Worm (Caenorhabditis elegans) whole organism, young adult: ENCODE measurements around the gene T21B4.3.

Experiments used
- ama-1 ChIP-seq, 3 experiments: fragments of 150-350 bp in 1 of 3; sonication (generic microtip) in 2 of 3; optimal IDR thresholded peaks; 2 replicates each; lab custom pipeline; 2014 to 2018; ENCODE audit warnings: missing biosample characterization in 2 of 3, missing genetic modification characterization in 2 of 3, missing genetic modification reagents in 2 of 3
- ccch-3 ChIP-seq: fragments of 200-800 bp; sonication (Bioruptor generic); optimal IDR thresholded peaks from 2 replicates; lab custom pipeline; 2018; ENCODE audit warnings: mild to moderate bottlenecking, missing genetic modification characterization, missing compliant biosample characterization
- snpc-3.4 ChIP-seq: sonication (generic microtip); optimal IDR thresholded peaks from 2 replicates; lab custom pipeline; 2017; ENCODE audit warnings: missing genetic modification characterization, mild to moderate bottlenecking, missing compliant biosample characterization, antibody characterized with exemption, moderate library complexity, missing genotype, missing genetic modification reagents
- unc-130 ChIP-seq: sonication (generic microtip); optimal IDR thresholded peaks from 2 replicates; lab custom pipeline; 2016; ENCODE audit warnings: missing genetic modification reagents, missing genetic modification characterization, missing compliant biosample characterization

DNA sequence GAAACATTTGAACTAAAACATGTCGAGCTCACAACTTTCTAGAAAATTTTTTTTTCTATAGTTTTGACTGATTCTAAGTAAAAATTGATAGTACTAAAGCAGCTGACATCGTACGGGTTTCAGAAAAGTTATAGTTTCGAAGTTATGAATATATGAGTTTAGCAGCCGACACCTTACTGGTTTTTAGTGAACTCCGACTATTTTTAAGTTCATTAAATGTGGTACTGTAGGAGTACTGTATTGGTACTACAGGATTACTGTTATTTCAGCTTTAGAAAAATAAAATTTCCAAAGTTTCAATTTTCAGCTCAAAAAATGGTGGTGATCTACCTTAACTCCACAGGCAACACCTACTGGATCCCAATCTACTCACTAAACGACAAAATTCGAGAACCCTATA, 31.3 kb downstream of the T21B4.3 start, which contains the start of gene sre-37:
- TF ChIP-seq snpc-3.4 (no peak), unc-130 (no peak), ama-1 (optimal IDR thresholded peaks at IDR 0.05; lab: Kevin White, UChicago) (no peak), ama-1 (GFP tag; optimal IDR thresholded peaks at IDR 0.05; lab: Kevin White, UChicago) (no peak), ccch-3 (GFP tag; lab: Kevin White, UChicago) (no peak)
